Fruit fly (Drosophila melanogaster): Measurements from ENCODE around the gene HisRS.

Gene HisRS

DNA sequence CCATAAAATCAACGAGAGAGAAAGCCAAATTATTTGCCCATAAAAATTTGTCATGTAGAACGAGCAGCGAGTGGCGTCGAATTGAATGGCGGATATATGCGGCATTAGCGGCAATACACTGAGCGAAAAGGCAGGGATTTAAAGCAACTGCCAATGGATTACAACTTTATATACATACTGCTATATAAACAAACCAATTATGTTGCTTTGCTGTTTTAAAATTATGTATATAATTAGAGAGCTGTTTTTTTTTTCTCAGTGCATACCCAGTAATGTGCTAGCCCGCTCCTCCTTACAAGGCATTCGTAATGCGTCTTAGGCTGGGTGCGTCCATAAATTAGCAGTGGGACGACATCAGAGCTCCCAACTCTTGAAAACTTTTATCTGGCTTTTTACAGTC is 47.3 kb upstream of the HisRS start (continued):
- TF ChIP-seq CG17385 (GFP tag; optimal IDR thresholded peaks at IDR 0.05) (peak; percentile 8), Sin3A (optimal IDR thresholded peaks at IDR 0.05) (no peak), CG32532 (GFP tag; IDR thresholded peaks at IDR 0.05) (peak; percentile 65), Dp (GFP tag; optimal IDR thresholded peaks at IDR 0.05) (no peak), hth (optimal IDR thresholded peaks at IDR 0.05) (no peak), sisA (GFP tag; IDR thresholded peaks at IDR 0.05) (peak; percentile 33; the same call in 1 of the 2 replicates), CG1603 (tag; optimal IDR thresholded peaks at IDR 0.05) (peak; percentile 25), Fer3 (tag; optimal IDR thresholded peaks at IDR 0.05) (peak; percentile 30), CG15011 (GFP tag; optimal IDR thresholded peaks at IDR 0.05) (no peak), CG12744 (GFP tag; optimal IDR thresholded peaks at IDR 0.05) (no peak), dmrt11E (tag; optimal IDR thresholded peaks at IDR 0.05) (no peak), D19B (GFP tag; optimal IDR thresholded peaks at IDR 0.05) (no peak), ind (GFP tag; optimal IDR thresholded peaks at IDR 0.05) (peak; percentile 33), peb (GFP tag; IDR thresholded peaks at IDR 0.05) (no peak), CG7271 (tag; optimal IDR thresholded peaks at IDR 0.05) (no peak), CG2120 (GFP tag; optimal IDR thresholded peaks at IDR 0.05) (peak; percentile 68), CG14441 (GFP tag; IDR thresholded peaks at IDR 0.05) (peak; percentile 48; the same call in 1 of the 2 replicates), cg (GFP tag; optimal IDR thresholded peaks at IDR 0.05) (no peak), C15 (GFP tag; IDR thresholded peaks at IDR 0.05) (no peak), klu (GFP tag; IDR thresholded peaks at IDR 0.05) (0 out of 2 replicates have a peak, but pooled peaks have one; percentile 20), nom (GFP tag; optimal IDR thresholded peaks at IDR 0.05) (no peak), CG5245 (GFP tag; optimal IDR thresholded peaks at IDR 0.05) (no peak), az2 (GFP tag; optimal IDR thresholded peaks at IDR 0.05) (no peak), sens (GFP tag) (peak; percentile 70), lmd (GFP tag; IDR thresholded peaks at IDR 0.05) (peak; percentile 46), Sox102F (GFP tag; optimal IDR thresholded peaks at IDR 0.05) (peak; percentile 13), onecut (GFP tag; IDR thresholded peaks at IDR 0.05) (no peak), Ada2b (GFP tag; IDR thresholded peaks at IDR 0.05) (peak; percentile 43; the same call in 1 of the 2 replicates), gem (tag; optimal IDR thresholded peaks at IDR 0.05) (peak; percentile 36), tio (GFP tag; optimal IDR thresholded peaks at IDR 0.05) (no peak), CG17359 (tag; optimal IDR thresholded peaks at IDR 0.05) (peak; percentile 12), D19A (tag; optimal IDR thresholded peaks at IDR 0.05) (no peak), CG11247 (GFP tag; IDR thresholded peaks at IDR 0.05) (no peak), wdn (GFP tag; IDR thresholded peaks at IDR 0.05) (no peak), al (GFP tag; IDR thresholded peaks at IDR 0.05) (no peak), unpg (GFP tag; optimal IDR thresholded peaks at IDR 0.05) (peak; percentile 25), ems (GFP tag; optimal IDR thresholded peaks at IDR 0.05) (no peak), Oaz (GFP tag; IDR thresholded peaks at IDR 0.05) (no peak), CG2116 (GFP tag; optimal IDR thresholded peaks at IDR 0.05) (no peak), Xbp1 (GFP tag; optimal IDR thresholded peaks at IDR 0.05) (peak; percentile 12), en (GFP tag; optimal IDR thresholded peaks at IDR 0.05) (no peak), Spps (tag; optimal IDR thresholded peaks at IDR 0.05) (no peak), CG1602 (GFP tag; optimal IDR thresholded peaks at IDR 0.05) (peak; percentile 7), jing (GFP tag; optimal IDR thresholded peaks at IDR 0.05) (no peak), HmgZ (tag; optimal IDR thresholded peaks at IDR 0.05) (peak; percentile 12), CG2199 (GFP tag; IDR thresholded peaks at IDR 0.05) (no peak), nerfin-1 (tag; optimal IDR thresholded peaks at IDR 0.05) (no peak), CG11696 (GFP tag; IDR thresholded peaks at IDR 0.05) (no peak), CG12391 (tag; optimal IDR thresholded peaks at IDR 0.05) (peak; percentile 17), org-1 (GFP tag; optimal IDR thresholded peaks at IDR 0.05) (peak; percentile 6), Pdp1 (GFP tag; optimal IDR thresholded peaks at IDR 0.05) (peak in 1 of 2 experiments; percentile 12), CG4404 (GFP tag; IDR thresholded peaks at IDR 0.05) (no peak), mirr (GFP tag; optimal IDR thresholded peaks at IDR 0.05) (no peak)
